In the genomic region with DNA sequence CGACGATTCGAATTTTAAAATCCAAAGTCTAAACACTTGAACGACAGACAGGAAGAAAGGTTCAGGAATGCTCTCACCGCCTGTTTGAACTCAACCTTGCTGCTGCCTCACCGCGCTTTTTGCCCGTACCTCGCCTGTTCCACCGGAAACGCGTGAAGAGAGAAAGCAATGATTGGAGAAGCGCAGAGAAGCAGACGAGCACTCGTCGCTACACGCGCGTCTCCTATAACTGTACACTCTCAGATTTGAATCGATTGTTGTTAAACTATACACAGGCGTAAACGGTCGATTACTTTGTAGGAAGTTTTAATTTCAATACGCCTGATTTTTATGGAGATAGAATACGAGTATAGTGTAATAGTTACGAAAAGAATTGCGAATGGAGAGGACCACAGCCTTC, we compare ENCODE assay signal across 5 worm cellular contexts.
TF ChIP-seq lines count a peak whose summit lies in the region.

No protein-coding gene starts in this region.

TF ChIP-seq in whole organism, L1 larva, 84 proteins besides CTCF, POLR2A, EP300 and RAD21 (continues in another document):
- TF ChIP-seq swsn-7 (tag; optimal IDR thresholded peaks at IDR 0.05; lab: Kevin White, UChicago), result peak; percentile 16
- no peak for TF ChIP-seq lin-15B (tag; optimal IDR thresholded peaks at IDR 0.05; lab: Kevin White, UChicago)
- no peak for TF ChIP-seq ets-5 (GFP tag; IDR thresholded peaks at IDR 0.05; lab: Robert Waterston, UW)
- no peak for TF ChIP-seq sup-37 (GFP tag; optimal IDR thresholded peaks at IDR 0.05; lab: Kevin White, UChicago)
- TF ChIP-seq mdl-1 (tag; optimal IDR thresholded peaks at IDR 0.05; lab: Kevin White, UChicago), result peak in 1 of 2 experiments; percentile 57
- peak; percentile 31 for TF ChIP-seq rnt-1 (tag; optimal IDR thresholded peaks at IDR 0.05; lab: Kevin White, UChicago)
- peak in 1 of 2 experiments; percentile 59 for TF ChIP-seq lin-35 (GFP tag; optimal IDR thresholded peaks at IDR 0.05; lab: Kevin White, UChicago)
- TF ChIP-seq fos-1 (tag; optimal IDR thresholded peaks at IDR 0.05; lab: Kevin White, UChicago), result no peak
- no peak for TF ChIP-seq nhr-28 (tag; optimal IDR thresholded peaks at IDR 0.05; lab: Kevin White, UChicago)
- TF ChIP-seq nhr-71 (tag; optimal IDR thresholded peaks at IDR 0.05; lab: Kevin White, UChicago), result peak; percentile 18
- TF ChIP-seq unc-98 (GFP tag; IDR thresholded peaks at IDR 0.05; lab: Robert Waterston, UW), result no peak
- no peak for TF ChIP-seq nhr-12 (tag; optimal IDR thresholded peaks at IDR 0.05; lab: Kevin White, UChicago)
- no peak for TF ChIP-seq C04F5.9 (tag; optimal IDR thresholded peaks at IDR 0.05; lab: Kevin White, UChicago)
- TF ChIP-seq mab-9 (GFP tag; IDR thresholded peaks at IDR 0.05; lab: Robert Waterston, UW), result no peak
- no peak for TF ChIP-seq nhr-90 (tag; optimal IDR thresholded peaks at IDR 0.05; lab: Kevin White, UChicago; ENCODE audit: poor library complexity)
- no peak for TF ChIP-seq fkh-8 (tag; optimal IDR thresholded peaks at IDR 0.05; lab: Kevin White, UChicago)
- TF ChIP-seq hlh-4 (tag; optimal IDR thresholded peaks at IDR 0.05; lab: Kevin White, UChicago), result no peak
- TF ChIP-seq nhr-77 (tag; optimal IDR thresholded peaks at IDR 0.05; lab: Kevin White, UChicago), result peak; percentile 25

TF ChIP-seq in whole organism, L3 larva, 47 proteins besides CTCF, POLR2A, EP300 and RAD21 (continues in another document):
- TF ChIP-seq sea-2 (GFP tag; optimal IDR thresholded peaks at IDR 0.05; lab: Kevin White, UChicago) (no peak), nhr-76 (tag; optimal IDR thresholded peaks at IDR 0.05; lab: Kevin White, UChicago) (no peak), ceh-16 (tag; optimal IDR thresholded peaks at IDR 0.05; lab: Kevin White, UChicago) (no peak), nhr-67 (tag; optimal IDR thresholded peaks at IDR 0.05; lab: Kevin White, UChicago) (no peak), daf-12 (tag; optimal IDR thresholded peaks at IDR 0.05; lab: Kevin White, UChicago) (no peak), lsy-12 (tag; optimal IDR thresholded peaks at IDR 0.05; lab: Kevin White, UChicago) (no peak), fos-1 (tag; optimal IDR thresholded peaks at IDR 0.05; lab: Kevin White, UChicago) (no peak), ceh-82 (tag; optimal IDR thresholded peaks at IDR 0.05; lab: Kevin White, UChicago) (no peak), nhr-23 (tag; optimal IDR thresholded peaks at IDR 0.05; lab: Kevin White, UChicago) (no peak), zag-1 (tag; optimal IDR thresholded peaks at IDR 0.05; lab: Kevin White, UChicago) (no peak), nhr-237 (tag; optimal IDR thresholded peaks at IDR 0.05; lab: Kevin White, UChicago) (no peak), nhr-28 (tag; optimal IDR thresholded peaks at IDR 0.05; lab: Kevin White, UChicago) (no peak), elt-1 (tag; optimal IDR thresholded peaks at IDR 0.05; lab: Kevin White, UChicago) (no peak), lin-39 (tag; optimal IDR thresholded peaks at IDR 0.05; lab: Kevin White, UChicago) (no peak), egl-5 (tag; optimal IDR thresholded peaks at IDR 0.05; lab: Kevin White, UChicago) (no peak), nfya-1 (tag; optimal IDR thresholded peaks at IDR 0.05; lab: Kevin White, UChicago; ENCODE audit: insufficient read depth) (peak; percentile 39), ceh-9 (tag; optimal IDR thresholded peaks at IDR 0.05; lab: Kevin White, UChicago) (no peak), R02D3.7 (tag; optimal IDR thresholded peaks at IDR 0.05; lab: Kevin White, UChicago) (no peak), tbx-2 (tag; optimal IDR thresholded peaks at IDR 0.05; lab: Kevin White, UChicago) (no peak)

TF ChIP-seq in whole organism, early embryonic, 17 proteins besides CTCF, POLR2A, EP300 and RAD21:
- TF ChIP-seq tbx-11 (GFP tag; IDR thresholded peaks at IDR 0.05; lab: Robert Waterston, UW) (no peak), ets-7 (tag; optimal IDR thresholded peaks at IDR 0.05; lab: Kevin White, UChicago) (peak; percentile 51), hmg-4 (GFP tag; optimal IDR thresholded peaks at IDR 0.05; lab: Kevin White, UChicago) (peak; percentile 19), aly-1 (tag; optimal IDR thresholded peaks at IDR 0.05; lab: Kevin White, UChicago) (no peak), F13C5.2 (tag; optimal IDR thresholded peaks at IDR 0.05; lab: Kevin White, UChicago) (peak; percentile 25)

TF ChIP-seq in whole organism, midembryonic, 9 proteins besides CTCF, POLR2A, EP300 and RAD21:
- TF ChIP-seq flt-1 (GFP tag; IDR thresholded peaks at IDR 0.05; lab: Robert Waterston, UW), result no peak
- TF ChIP-seq cog-1 (tag; optimal IDR thresholded peaks at IDR 0.05; lab: Kevin White, UChicago), result peak; percentile 42

TF ChIP-seq in whole organism, young adult, 124 proteins besides CTCF, POLR2A, EP300 and RAD21:
- peak; percentile 46 for TF ChIP-seq attf-5 (GFP tag; optimal IDR thresholded peaks at IDR 0.05; lab: Kevin White, UChicago)
- no peak for TF ChIP-seq hlh-12 (tag; optimal IDR thresholded peaks at IDR 0.05; lab: Kevin White, UChicago)
- peak; percentile 5 for TF ChIP-seq atf-7 (tag; optimal IDR thresholded peaks at IDR 0.05; lab: Kevin White, UChicago)
- peak; percentile 9 for TF ChIP-seq ets-4 (GFP tag; optimal IDR thresholded peaks at IDR 0.05; lab: Kevin White, UChicago)
- no peak for TF ChIP-seq F33H1.4 (GFP tag; IDR thresholded peaks at IDR 0.05; lab: Robert Waterston, UW)
- TF ChIP-seq F23B12.7 (tag; optimal IDR thresholded peaks at IDR 0.05; lab: Kevin White, UChicago; ENCODE audit: insufficient read depth), result no peak
- TF ChIP-seq ZK185.1 (tag; optimal IDR thresholded peaks at IDR 0.05; lab: Kevin White, UChicago; ENCODE audit: poor library complexity, severe bottlenecking), result peak; percentile 5
- TF ChIP-seq snpc-1.1 (tag; optimal IDR thresholded peaks at IDR 0.05; lab: Kevin White, UChicago; ENCODE audit: insufficient read depth), result no peak
- peak; percentile 89 for TF ChIP-seq nhr-80 (tag; optimal IDR thresholded peaks at IDR 0.05; lab: Kevin White, UChicago)
- TF ChIP-seq K12H6.12 (tag; optimal IDR thresholded peaks at IDR 0.05; lab: Kevin White, UChicago), result peak; percentile 36
- TF ChIP-seq madf-3 (GFP tag; IDR thresholded peaks at IDR 0.05; lab: Robert Waterston, UW), result no peak
- no peak for TF ChIP-seq madf-10 (tag; optimal IDR thresholded peaks at IDR 0.05; lab: Kevin White, UChicago)
- no peak for TF ChIP-seq hlh-26 (GFP tag; conservative IDR thresholded peaks at IDR 0.05; lab: Robert Waterston, UW)
- no peak for TF ChIP-seq bed-2 (GFP tag; IDR thresholded peaks at IDR 0.05; lab: Robert Waterston, UW)
- no peak for TF ChIP-seq lsl-1 (GFP tag; optimal IDR thresholded peaks at IDR 0.05; lab: Kevin White, UChicago)
- TF ChIP-seq let-607 (tag; optimal IDR thresholded peaks at IDR 0.05; lab: Kevin White, UChicago), result peak in 1 of 2 experiments; percentile 31
- peak; percentile 26 for TF ChIP-seq ceh-27 (GFP tag; optimal IDR thresholded peaks at IDR 0.05; lab: Kevin White, UChicago)
- no peak for TF ChIP-seq snpc-4 (GFP tag; optimal IDR thresholded peaks at IDR 0.05; lab: Kevin White, UChicago)
- peak in 1 of 4 experiments; percentile 8 for TF ChIP-seq snpc-4 (tag; optimal IDR thresholded peaks at IDR 0.05; lab: Kevin White, UChicago)
- TF ChIP-seq hmg-20 (GFP tag; IDR thresholded peaks at IDR 0.05; lab: Robert Waterston, UW), result no peak
- TF ChIP-seq chd-7 (tag; optimal IDR thresholded peaks at IDR 0.05; lab: Kevin White, UChicago), result peak; percentile 2
- TF ChIP-seq F39B2.1 (GFP tag; IDR thresholded peaks at IDR 0.05; lab: Robert Waterston, UW), result no peak
- no peak for TF ChIP-seq unc-130 (GFP tag; optimal IDR thresholded peaks at IDR 0.05; lab: Kevin White, UChicago)
- no peak for TF ChIP-seq ztf-26 (tag; optimal IDR thresholded peaks at IDR 0.05; lab: Kevin White, UChicago)
- no peak for TF ChIP-seq ceh-58 (GFP tag; IDR thresholded peaks at IDR 0.05; lab: Robert Waterston, UW)
- peak; percentile 26 for TF ChIP-seq lin-40 (tag; optimal IDR thresholded peaks at IDR 0.05; lab: Kevin White, UChicago)
- no peak for TF ChIP-seq hrde-1 (tag; optimal IDR thresholded peaks at IDR 0.05; lab: Kevin White, UChicago; ENCODE audit: borderline replicate concordance)
- no peak for TF ChIP-seq K11D2.4 (GFP tag; IDR thresholded peaks at IDR 0.05; lab: Robert Waterston, UW)
- no peak for TF ChIP-seq cebp-1 (GFP tag; IDR thresholded peaks at IDR 0.05; lab: Robert Waterston, UW)
- TF ChIP-seq cebp-1 (tag; optimal IDR thresholded peaks at IDR 0.05; lab: Kevin White, UChicago), result peak; percentile 52
- no peak for TF ChIP-seq snpc-3.4 (tag; optimal IDR thresholded peaks at IDR 0.05; lab: Kevin White, UChicago)
- no peak for TF ChIP-seq gei-17 (GFP tag; optimal IDR thresholded peaks at IDR 0.05; lab: Kevin White, UChicago)
- no peak for TF ChIP-seq ceh-91 (GFP tag; IDR thresholded peaks at IDR 0.05; lab: Robert Waterston, UW)
